Worm (Caenorhabditis elegans) whole organism, young adult: ENCODE results near the gene try-1.
"Not testable (repeated sequence)": the region's sequence is repeated elsewhere in the genome, so short reads cannot be mapped to it uniquely, and the experiment has no call there.

Source experiments
- C06A6.2 ChIP-seq: fragments of 200-800 bp; sonication (Bioruptor generic); conservative IDR thresholded peaks from 2 replicates; pipeline ENCODE4 v1.3.6; 2022; ENCODE audit warnings: missing genetic modification characterization, missing compliant biosample characterization
- F49E8.2 ChIP-seq: sonication (generic microtip); optimal IDR thresholded peaks from 3 replicates; lab custom pipeline; 2017; ENCODE audit warnings: missing genetic modification characterization, mild to moderate bottlenecking, missing compliant biosample characterization, antibody characterized with exemption, moderate library complexity; ENCODE audit not compliant: insufficient read depth
- Y79H2A.3 ChIP-seq: fragments of 200-800 bp; sonication (Bioruptor generic); conservative IDR thresholded peaks from 2 replicates; pipeline ENCODE4 v1.3.6; 2022; ENCODE audit warnings: missing genetic modification reagents, missing genetic modification characterization, missing compliant biosample characterization
- aptf-3 ChIP-seq: fragments of 200-800 bp; sonication (Bioruptor generic); IDR thresholded peaks from 2 replicates; pipeline ENCODE4 v1.3.6; 2022; ENCODE audit warnings: missing genetic modification characterization, missing compliant biosample characterization
- gei-17 ChIP-seq: fragments of 200-800 bp; sonication (Bioruptor generic); optimal IDR thresholded peaks from 2 replicates; lab custom pipeline; 2018; ENCODE audit warnings: mild to moderate bottlenecking, missing genetic modification characterization, missing compliant biosample characterization
- lag-1 ChIP-seq: fragments of 200-800 bp; sonication (Bioruptor generic); IDR thresholded peaks from 2 replicates; pipeline ENCODE4 v1.3.6; 2022; ENCODE audit warnings: missing genetic modification reagents, missing genetic modification characterization, missing compliant biosample characterization
- repo-1 ChIP-seq: sonication (generic microtip); optimal IDR thresholded peaks from 2 replicates; lab custom pipeline; 2017; ENCODE audit warnings: mild to moderate bottlenecking, missing genetic modification characterization, missing compliant biosample characterization
- snpc-4 ChIP-seq, 5 experiments: fragments of 150-350 bp in 1 of 5; sonication (generic microtip) in 4 of 5; optimal IDR thresholded peaks; 2 replicates each; lab custom pipeline; 2014 to 2018; ENCODE audit warnings: missing genetic modification characterization in 5 of 5, missing biosample characterization in 3 of 5, antibody characterized with exemption in 2 of 5, mild to moderate bottlenecking in 2 of 5, missing compliant biosample characterization in 2 of 5, missing genotype in 2 of 5, moderate library complexity in 2 of 5, missing genetic modification reagents in 1 of 5
- unc-62 ChIP-seq: fragments of 150-350 bp; optimal IDR thresholded peaks from 2 replicates; lab custom pipeline; 2014; ENCODE audit warnings: missing biosample characterization, missing genetic modification reagents, missing genetic modification characterization

- not testable (repeated sequence) for TF ChIP-seq F49E8.2 (tag; lab: Kevin White, UChicago); repo-1 (tag; lab: Kevin White, UChicago); lag-1 (GFP tag; lab: Robert Waterston, UW); snpc-4 (GFP tag; optimal IDR thresholded peaks at IDR 0.05; lab: Kevin White, UChicago); snpc-4 (tag; optimal IDR thresholded peaks at IDR 0.05; lab: Kevin White, UChicago); Y79H2A.3 (GFP tag; lab: Robert Waterston, UW); unc-62 (GFP tag; lab: Kevin White, UChicago); aptf-3 (GFP tag; lab: Robert Waterston, UW); gei-17 (GFP tag; lab: Kevin White, UChicago)
- 0 out of 2 replicates have a peak, but pooled peaks have one; percentile 15 for TF ChIP-seq C06A6.2 (GFP tag; lab: Robert Waterston, UW)
Observed at ce11 chrII:4928367-4928766, 21.0 kb downstream of the try-1 start.
